Fruit fly (Drosophila melanogaster): ENCODE results near the gene CG31601.
A peak's percentile ranks its signal among the peaks of the same experiment; 100 is the strongest.

Gene CG31601

dm6 chr2L:22024362-22024761, 19.3 kb downstream of the CG31601 start (continued):
- peak; percentile 13; the same call in 1 of the 2 replicates for TF ChIP-seq CG9932 (GFP tag; IDR thresholded peaks at IDR 0.05)
- TF ChIP-seq YL-1 (GFP tag; optimal IDR thresholded peaks at IDR 0.05) = no peak
- TF ChIP-seq Mad (GFP tag; optimal IDR thresholded peaks at IDR 0.05) = no peak
- TF ChIP-seq unpg (GFP tag; optimal IDR thresholded peaks at IDR 0.05) = no peak
- TF ChIP-seq psq (GFP tag; optimal IDR thresholded peaks at IDR 0.05) = peak; percentile 2
- no peak for TF ChIP-seq CG2678 (tag; optimal IDR thresholded peaks at IDR 0.05)
- peak; percentile 88 for TF ChIP-seq ewg (GFP tag; optimal IDR thresholded peaks at IDR 0.05)
- TF ChIP-seq ac (GFP tag; optimal IDR thresholded peaks at IDR 0.05) = peak; percentile 48
- peak; percentile 75 for TF ChIP-seq crol (GFP tag; IDR thresholded peaks at IDR 0.05)
- TF ChIP-seq tll (GFP tag; optimal IDR thresholded peaks at IDR 0.05) = peak; percentile 72 to 84
- peak; percentile 43; the same call in 1 of the 3 replicates for TF ChIP-seq CG16813 (GFP tag; IDR thresholded peaks at IDR 0.05; ENCODE audit: partially characterized antibody)
- TF ChIP-seq Dbx (GFP tag; IDR thresholded peaks at IDR 0.05) = peak; percentile 57; the same call in 1 of the 3 replicates
- TF ChIP-seq corto (GFP tag; optimal IDR thresholded peaks at IDR 0.05) = no peak
- no peak for TF ChIP-seq onecut (GFP tag; IDR thresholded peaks at IDR 0.05)
- TF ChIP-seq stwl (tag; optimal IDR thresholded peaks at IDR 0.05) = peak; percentile 50
- TF ChIP-seq Usf (GFP tag; optimal IDR thresholded peaks at IDR 0.05) = no peak
- TF ChIP-seq phol (tag; optimal IDR thresholded peaks at IDR 0.05) = no peak
- TF ChIP-seq CG10543 (GFP tag; optimal IDR thresholded peaks at IDR 0.05) = peak; percentile 47
- TF ChIP-seq danr (GFP tag; IDR thresholded peaks at IDR 0.05) = no peak
- TF ChIP-seq pfk (GFP tag; optimal IDR thresholded peaks at IDR 0.05) = peak; percentile 86
- peak; percentile 1 for TF ChIP-seq Antp (GFP tag; optimal IDR thresholded peaks at IDR 0.05)
- TF ChIP-seq CG1603 (tag; optimal IDR thresholded peaks at IDR 0.05) = peak; percentile 35
- peak; percentile 77 for TF ChIP-seq Jarid2 (GFP tag; optimal IDR thresholded peaks at IDR 0.05)
- no peak for TF ChIP-seq usp (GFP tag; optimal IDR thresholded peaks at IDR 0.05)
- no peak for TF ChIP-seq CG12942 (GFP tag; optimal IDR thresholded peaks at IDR 0.05)
- no peak for TF ChIP-seq vfl (GFP tag; optimal IDR thresholded peaks at IDR 0.05)
- no peak for TF ChIP-seq Dp (GFP tag; optimal IDR thresholded peaks at IDR 0.05)
- TF ChIP-seq Dll (GFP tag; IDR thresholded peaks at IDR 0.05; ENCODE audit: partially characterized antibody) = peak; percentile 48; the same call in 2 of the 4 replicates
- TF ChIP-seq chif (GFP tag; optimal IDR thresholded peaks at IDR 0.05) = peak in 1 of 2 experiments; percentile 7
- peak; percentile 100 for TF ChIP-seq CG8478 (optimal IDR thresholded peaks at IDR 0.05)
- peak; percentile 43; the same call in 1 of the 2 replicates for TF ChIP-seq amos (GFP tag; IDR thresholded peaks at IDR 0.05; ENCODE audit: partially characterized antibody)
- TF ChIP-seq CG1602 (GFP tag; optimal IDR thresholded peaks at IDR 0.05) = no peak
- no peak for TF ChIP-seq prd (optimal IDR thresholded peaks at IDR 0.05)
- TF ChIP-seq prd (GFP tag; IDR thresholded peaks at IDR 0.05) = peak; percentile 46; the same call in 1 of the 3 replicates
- peak; percentile 75 for TF ChIP-seq Atf3 (GFP tag; optimal IDR thresholded peaks at IDR 0.05)
- peak; percentile 72 for TF ChIP-seq gcm (GFP tag; optimal IDR thresholded peaks at IDR 0.05)
- TF ChIP-seq chn (GFP tag; optimal IDR thresholded peaks at IDR 0.05) = peak; percentile 50
- 0 out of 2 replicates have a peak, but pooled peaks have one; percentile 29 for TF ChIP-seq Atf6 (GFP tag; IDR thresholded peaks at IDR 0.05)
- TF ChIP-seq CG7928 (GFP tag; optimal IDR thresholded peaks at IDR 0.05) = no peak
- peak; percentile 48 for TF ChIP-seq hkb (optimal IDR thresholded peaks at IDR 0.05)
- TF ChIP-seq hkb (GFP tag; IDR thresholded peaks at IDR 0.05) = no peak
- no peak for TF ChIP-seq CG15696 (tag; optimal IDR thresholded peaks at IDR 0.05)
- TF ChIP-seq CG10209 (GFP tag; optimal IDR thresholded peaks at IDR 0.05) = peak; percentile 35
- TF ChIP-seq CrebB (tag; optimal IDR thresholded peaks at IDR 0.05) = peak; percentile 60
